Worm (Caenorhabditis elegans) whole organism, L4 larva: ENCODE results near the gene R10F2.4.

Source experiments
- F37D6.2 ChIP-seq: sonication (generic microtip); optimal IDR thresholded peaks from 2 replicates; lab custom pipeline; 2016; ENCODE audit warnings: mild to moderate bottlenecking, missing genetic modification characterization, missing compliant biosample characterization
- F44E2.7 ChIP-seq: fragments of 200-800 bp; sonication (Bioruptor generic); IDR thresholded peaks from 2 replicates; pipeline ENCODE4 v2.1.2; 2022; ENCODE audit warnings: missing genetic modification characterization, missing compliant biosample characterization
- T20F7.1 ChIP-seq: fragments of 200-800 bp; sonication (Bioruptor generic); optimal IDR thresholded peaks from 2 replicates; lab custom pipeline; 2018; ENCODE audit warnings: mild to moderate bottlenecking, missing genetic modification characterization, missing compliant biosample characterization
- Y5F2A.4 ChIP-seq: fragments of 200-800 bp; sonication (Bioruptor generic); optimal IDR thresholded peaks from 2 replicates; lab custom pipeline; 2018; ENCODE audit warnings: mild to moderate bottlenecking, missing genetic modification characterization, missing compliant biosample characterization
- ZK337.2 ChIP-seq: fragments of 200-800 bp; sonication (Bioruptor generic); IDR thresholded peaks from 2 replicates; pipeline ENCODE4 v1.3.6; 2022; ENCODE audit warnings: missing genetic modification reagents, missing genetic modification characterization, missing compliant biosample characterization
- ZK546.5 ChIP-seq, 2 experiments: sonication (generic microtip); optimal IDR thresholded peaks; 2 replicates each; lab custom pipeline; 2017; ENCODE audit warnings: missing biosample characterization in 2 of 2, missing genetic modification characterization in 2 of 2
- attf-4 ChIP-seq: sonication (generic microtip); optimal IDR thresholded peaks from 3 replicates; lab custom pipeline; 2017; ENCODE audit warnings: missing biosample characterization, missing genetic modification characterization
- ceh-28 ChIP-seq: fragments of 150-350 bp; optimal IDR thresholded peaks from 2 replicates; lab custom pipeline; 2014; ENCODE audit warnings: missing biosample characterization, missing genetic modification reagents, missing genetic modification characterization
- ceh-82 ChIP-seq: sonication (generic microtip); optimal IDR thresholded peaks from 2 replicates; lab custom pipeline; 2017; ENCODE audit warnings: missing biosample characterization, missing genetic modification characterization
- ces-1 ChIP-seq: fragments of 150-350 bp; sonication (generic microtip); optimal IDR thresholded peaks from 4 replicates; lab custom pipeline; 2014; ENCODE audit warnings: missing biosample characterization, missing genetic modification reagents, missing genetic modification characterization
- cey-2 ChIP-seq: sonication (generic microtip); optimal IDR thresholded peaks from 3 replicates; lab custom pipeline; 2017; ENCODE audit warnings: missing genetic modification characterization, mild to moderate bottlenecking, missing compliant biosample characterization, antibody characterized with exemption, borderline replicate concordance; ENCODE audit not compliant: insufficient read depth
- ctbp-1 ChIP-seq: fragments of 200-800 bp; sonication (Bioruptor generic); IDR thresholded peaks from 2 replicates; pipeline ENCODE4 v1.3.6; 2022; ENCODE audit warnings: missing genetic modification reagents, missing genetic modification characterization, missing compliant biosample characterization
- daf-16 ChIP-seq, 3 experiments: sonication (generic microtip); optimal IDR thresholded peaks; 2 replicates each; lab custom pipeline; 2016 to 2017; ENCODE audit warnings: missing genetic modification characterization in 3 of 3, missing genetic modification reagents in 3 of 3, mild to moderate bottlenecking in 2 of 3, missing compliant biosample characterization in 2 of 3, missing biosample characterization in 1 of 3, moderate library complexity in 1 of 3
- daf-19 ChIP-seq: fragments of 200-800 bp; sonication (Bioruptor generic); conservative IDR thresholded peaks from 2 replicates; pipeline ENCODE4 v1.3.6; 2022; ENCODE audit warnings: missing genetic modification characterization, missing compliant biosample characterization
- dmd-6 ChIP-seq: fragments of 200-800 bp; sonication (Bioruptor generic); IDR thresholded peaks from 2 replicates; pipeline ENCODE4 v1.3.6; 2022; ENCODE audit warnings: missing genetic modification reagents, missing genetic modification characterization, missing compliant biosample characterization
- dmd-8 ChIP-seq: fragments of 200-800 bp; sonication (Bioruptor generic); IDR thresholded peaks from 2 replicates; pipeline ENCODE4 v1.3.6; 2022; ENCODE audit warnings: missing genetic modification characterization, missing compliant biosample characterization
- dpl-1 ChIP-seq: fragments of 150-350 bp; optimal IDR thresholded peaks from 2 replicates; lab custom pipeline; 2014; ENCODE audit warnings: missing biosample characterization, missing genetic modification reagents, missing genetic modification characterization
- egl-27 ChIP-seq: sonication (generic microtip); optimal IDR thresholded peaks from 3 replicates; lab custom pipeline; 2017; ENCODE audit warnings: missing biosample characterization, missing genetic modification reagents, missing genetic modification characterization
- egl-43 ChIP-seq: fragments of 200-800 bp; sonication (Bioruptor generic); IDR thresholded peaks from 2 replicates; pipeline ENCODE4 v1.3.6; 2022; ENCODE audit warnings: missing genetic modification reagents, missing genetic modification characterization, missing compliant biosample characterization
- gei-8 ChIP-seq: fragments of 200-800 bp; sonication (Bioruptor generic); optimal IDR thresholded peaks from 2 replicates; lab custom pipeline; 2018; ENCODE audit warnings: mild to moderate bottlenecking, missing genetic modification characterization, missing compliant biosample characterization
- hif-1 ChIP-seq, 2 experiments: sonication (generic microtip); optimal IDR thresholded peaks; 2 replicates each; lab custom pipeline; 2016 to 2017; ENCODE audit warnings: missing compliant biosample characterization in 2 of 2, missing genetic modification characterization in 2 of 2, missing genetic modification reagents in 2 of 2, missing genotype in 2 of 2, mild to moderate bottlenecking in 1 of 2
- hlh-11 ChIP-seq: fragments of 200-800 bp; sonication (Bioruptor generic); optimal IDR thresholded peaks from 2 replicates; lab custom pipeline; 2018; ENCODE audit warnings: mild to moderate bottlenecking, missing genetic modification characterization, missing compliant biosample characterization
- hlh-30 ChIP-seq: sonication (generic microtip); optimal IDR thresholded peaks from 2 replicates; lab custom pipeline; 2017; ENCODE audit warnings: antibody characterized with exemption, mild to moderate bottlenecking, missing genetic modification characterization, missing compliant biosample characterization; ENCODE audit not compliant: insufficient read depth
- jun-1 ChIP-seq: fragments of 150-350 bp; optimal IDR thresholded peaks from 2 replicates; lab custom pipeline; 2014; ENCODE audit warnings: missing biosample characterization, missing genetic modification reagents, missing genetic modification characterization
- lin-13 ChIP-seq: fragments of 150-350 bp; optimal IDR thresholded peaks from 2 replicates; lab custom pipeline; 2014; ENCODE audit warnings: missing biosample characterization, missing genetic modification reagents, missing genetic modification characterization
- lin-38 ChIP-seq: fragments of 200-800 bp; sonication (Bioruptor generic); IDR thresholded peaks from 2 replicates; pipeline ENCODE4 v1.3.6; 2022; ENCODE audit warnings: missing genetic modification reagents, missing genetic modification characterization, missing compliant biosample characterization
- lin-39 ChIP-seq: fragments of 150-350 bp; optimal IDR thresholded peaks from 2 replicates; lab custom pipeline; 2014; ENCODE audit warnings: missing biosample characterization, missing genetic modification reagents, missing genetic modification characterization
- madf-5 ChIP-seq, 2 experiments: fragments of 200-800 bp; sonication (Bioruptor generic); IDR thresholded peaks; 2 replicates each; pipeline ENCODE4 v1.3.6; 2022; ENCODE audit warnings: missing compliant biosample characterization in 2 of 2, missing genetic modification characterization in 2 of 2
- mdl-1 ChIP-seq, 2 experiments: fragments of 150-350 bp in 1 of 2; sonication (generic microtip) in 1 of 2; optimal IDR thresholded peaks; 2 replicates each; lab custom pipeline; 2014 to 2017; ENCODE audit warnings: missing biosample characterization in 2 of 2, missing genetic modification characterization in 2 of 2
- mep-1 ChIP-seq: fragments of 150-350 bp; sonication (generic microtip); optimal IDR thresholded peaks from 3 replicates; lab custom pipeline; 2014; ENCODE audit warnings: missing biosample characterization, missing genetic modification characterization
- mxl-2 ChIP-seq: fragments of 200-800 bp; sonication (Bioruptor generic); conservative IDR thresholded peaks from 2 replicates; pipeline ENCODE4 v1.3.6; 2022; ENCODE audit warnings: missing genetic modification reagents, missing genetic modification characterization, missing compliant biosample characterization
- mxl-3 ChIP-seq: fragments of 200-800 bp; sonication (Bioruptor generic); optimal IDR thresholded peaks from 2 replicates; lab custom pipeline; 2018; ENCODE audit warnings: mild to moderate bottlenecking, missing genetic modification characterization, missing compliant biosample characterization
- nhr-102 ChIP-seq: sonication (generic microtip); optimal IDR thresholded peaks from 2 replicates; lab custom pipeline; 2016; ENCODE audit warnings: mild to moderate bottlenecking, missing genetic modification characterization, moderate library complexity, missing compliant biosample characterization
- nhr-11 ChIP-seq: fragments of 150-350 bp; optimal IDR thresholded peaks from 2 replicates; lab custom pipeline; 2014; ENCODE audit warnings: missing biosample characterization, missing genetic modification characterization
- nhr-111 ChIP-seq: fragments of 200-800 bp; sonication (Bioruptor generic); optimal IDR thresholded peaks from 2 replicates; lab custom pipeline; 2018; ENCODE audit warnings: mild to moderate bottlenecking, missing genetic modification characterization, missing compliant biosample characterization
- nhr-28 ChIP-seq: fragments of 150-350 bp; optimal IDR thresholded peaks from 2 replicates; lab custom pipeline; 2014; ENCODE audit warnings: missing biosample characterization, missing genetic modification characterization
- nhr-48 ChIP-seq: sonication (generic microtip); optimal IDR thresholded peaks from 2 replicates; lab custom pipeline; 2016; ENCODE audit warnings: mild to moderate bottlenecking, missing genetic modification characterization, missing compliant biosample characterization
- nhr-6 ChIP-seq: fragments of 150-350 bp; optimal IDR thresholded peaks from 2 replicates; lab custom pipeline; 2014; ENCODE audit warnings: missing biosample characterization, missing genetic modification characterization
- nhr-77 ChIP-seq: fragments of 150-350 bp; optimal IDR thresholded peaks from 2 replicates; lab custom pipeline; 2014; ENCODE audit warnings: missing biosample characterization, missing genetic modification characterization
- pha-4 ChIP-seq, 2 experiments: fragments of 150-350 bp in 1 of 2; fragments of 200-800 bp in 1 of 2; sonication (Bioruptor generic) in 1 of 2; IDR thresholded peaks in 1 of 2; optimal IDR thresholded peaks in 1 of 2; 2 replicates each; pipeline versions ENCODE4 v1.3.6 to Lab custom; 2014 to 2022; ENCODE audit warnings: missing genetic modification characterization in 2 of 2, missing genetic modification reagents in 2 of 2, missing biosample characterization in 1 of 2, missing compliant biosample characterization in 1 of 2
- sdz-12 ChIP-seq: fragments of 200-800 bp; sonication (Bioruptor generic); optimal IDR thresholded peaks from 2 replicates; lab custom pipeline; 2018; ENCODE audit warnings: mild to moderate bottlenecking, missing genetic modification characterization, missing compliant biosample characterization
- skn-1 ChIP-seq: fragments of 150-350 bp; optimal IDR thresholded peaks from 2 replicates; lab custom pipeline; 2014; ENCODE audit warnings: missing biosample characterization, missing genetic modification characterization
- snpc-1.2 ChIP-seq: fragments of 200-800 bp; sonication (Bioruptor generic); IDR thresholded peaks from 2 replicates; pipeline ENCODE4 v1.3.6; 2022; ENCODE audit warnings: missing genetic modification reagents, missing genetic modification characterization, missing compliant biosample characterization
- snpc-4 ChIP-seq: fragments of 150-350 bp; optimal IDR thresholded peaks from 2 replicates; lab custom pipeline; 2014; ENCODE audit warnings: missing biosample characterization, missing genetic modification characterization
- tra-1 ChIP-seq: fragments of 200-800 bp; sonication (Bioruptor generic); IDR thresholded peaks from 2 replicates; pipeline ENCODE4 v1.3.6; 2022; ENCODE audit warnings: missing genetic modification reagents, missing genetic modification characterization, missing compliant biosample characterization
- unc-130 ChIP-seq: sonication (generic microtip); optimal IDR thresholded peaks from 2 replicates; lab custom pipeline; 2016; ENCODE audit warnings: missing genetic modification reagents, missing genetic modification characterization, missing compliant biosample characterization
- unc-39 ChIP-seq: sonication (generic microtip); optimal IDR thresholded peaks from 2 replicates; lab custom pipeline; 2017; ENCODE audit warnings: missing biosample characterization, missing genetic modification characterization
- zag-1 ChIP-seq: fragments of 150-350 bp; optimal IDR thresholded peaks from 2 replicates; lab custom pipeline; 2014; ENCODE audit warnings: missing biosample characterization, missing genetic modification characterization
- zfp-3 ChIP-seq: fragments of 200-800 bp; sonication (Bioruptor generic); conservative IDR thresholded peaks from 2 replicates; pipeline ENCODE4 v1.3.6; 2022; ENCODE audit warnings: missing genetic modification reagents, missing genetic modification characterization, missing compliant biosample characterization

R10F2.4 gene

ce11 chrIII:2874144-2874868 is 48.6 kb downstream of the R10F2.4 start, which contains the start of gene klf-1 (continued):
- TF ChIP-seq zfp-3 (GFP tag; lab: Robert Waterston, UW) = no peak
- peak; percentile 39 for TF ChIP-seq mep-1 (tag; lab: Kevin White, UChicago)
- TF ChIP-seq nhr-6 (tag; lab: Kevin White, UChicago) = no peak
- no peak for TF ChIP-seq zag-1 (tag; lab: Kevin White, UChicago)
- TF ChIP-seq skn-1 = no peak
- no peak for TF ChIP-seq ceh-82 (tag; lab: Kevin White, UChicago)
- TF ChIP-seq madf-5 (GFP tag; IDR thresholded peaks at IDR 0.05; lab: Robert Waterston, UW) = no peak
- no peak for TF ChIP-seq ctbp-1
- TF ChIP-seq Y5F2A.4 = no peak
- no peak for TF ChIP-seq F37D6.2 (tag; lab: Kevin White, UChicago)
- no peak for TF ChIP-seq ZK546.5 (tag; optimal IDR thresholded peaks at IDR 0.05; lab: Kevin White, UChicago)
- peak; percentile 4 for TF ChIP-seq mxl-3 (GFP tag; lab: Kevin White, UChicago)
- TF ChIP-seq dmd-8 (GFP tag; lab: Robert Waterston, UW) = no peak
- TF ChIP-seq ceh-28 (tag; lab: Kevin White, UChicago) = no peak
- TF ChIP-seq dpl-1 (GFP tag; lab: Kevin White, UChicago) = peak; percentile 24
- peak; percentile 24 for TF ChIP-seq lin-13
- peak; percentile 12 for TF ChIP-seq cey-2 (tag; lab: Kevin White, UChicago)
- TF ChIP-seq nhr-102 (tag; lab: Kevin White, UChicago) = peak; percentile 28
- TF ChIP-seq hlh-30 = peak; percentile 88
- TF ChIP-seq nhr-111 = no peak
- TF ChIP-seq tra-1 (GFP tag; lab: Robert Waterston, UW) = peak; percentile 83
- no peak for TF ChIP-seq daf-19 (GFP tag; lab: Robert Waterston, UW)
- no peak for TF ChIP-seq lin-39 (tag; lab: Kevin White, UChicago)
- TF ChIP-seq nhr-48 = peak; percentile 51
- no peak for TF ChIP-seq egl-27 (tag; lab: Kevin White, UChicago)
- TF ChIP-seq hif-1 (tag; optimal IDR thresholded peaks at IDR 0.05; lab: Kevin White, UChicago) = no peak
- no peak for TF ChIP-seq sdz-12 (GFP tag; lab: Kevin White, UChicago)
- TF ChIP-seq ZK337.2 (GFP tag; lab: Robert Waterston, UW) = no peak
- TF ChIP-seq hlh-11 = peak; percentile 92
- TF ChIP-seq unc-130 (GFP tag; lab: Kevin White, UChicago) = no peak
- TF ChIP-seq egl-43 (GFP tag; lab: Robert Waterston, UW) = no peak
- TF ChIP-seq F44E2.7 = no peak
- TF ChIP-seq nhr-28 = peak; percentile 87
- no peak for TF ChIP-seq snpc-4
- no peak for TF ChIP-seq jun-1 (tag; lab: Kevin White, UChicago)
- no peak; the same call in 1 of the 2 replicates for TF ChIP-seq lin-38 (GFP tag; lab: Robert Waterston, UW)
- TF ChIP-seq snpc-1.2 (GFP tag; lab: Robert Waterston, UW) = no peak
- no peak for TF ChIP-seq daf-16 (GFP tag; optimal IDR thresholded peaks at IDR 0.05; lab: Kevin White, UChicago)
- peak; percentile 52 for TF ChIP-seq daf-16 (tag; optimal IDR thresholded peaks at IDR 0.05; lab: Kevin White, UChicago)
- TF ChIP-seq attf-4 (tag; lab: Kevin White, UChicago) = no peak
- peak; percentile 42 for TF ChIP-seq T20F7.1
- TF ChIP-seq nhr-77 = peak; percentile 76
- no peak for TF ChIP-seq unc-39 (tag; lab: Kevin White, UChicago)
- no peak for TF ChIP-seq nhr-11 (tag; lab: Kevin White, UChicago)
- TF ChIP-seq mxl-2 (GFP tag; lab: Robert Waterston, UW) = no peak
- peak; percentile 86 for TF ChIP-seq dmd-6 (GFP tag; lab: Robert Waterston, UW)
- peak in 1 of 2 experiments; percentile 58 for TF ChIP-seq mdl-1 (tag; optimal IDR thresholded peaks at IDR 0.05; lab: Kevin White, UChicago)
- no peak for TF ChIP-seq pha-4 (GFP tag; IDR thresholded peaks at IDR 0.05; lab: Robert Waterston, UW)
- TF ChIP-seq pha-4 (tag; optimal IDR thresholded peaks at IDR 0.05; lab: Kevin White, UChicago) = no peak
- no peak for TF ChIP-seq ces-1 (GFP tag; lab: Kevin White, UChicago)
- TF ChIP-seq gei-8 (GFP tag; lab: Kevin White, UChicago) = no peak
